Worm (Caenorhabditis elegans) whole organism, L2 larva: ENCODE measurements around the gene F35B12.9.

Experiments
- aly-2 ChIP-seq: fragments of 150-350 bp; optimal IDR thresholded peaks from 2 replicates; lab custom pipeline; 2014; ENCODE audit warnings: missing biosample characterization, missing genetic modification characterization
- blmp-1 ChIP-seq: sonication (generic microtip); optimal IDR thresholded peaks from 2 replicates; lab custom pipeline; 2017; ENCODE audit warnings: missing genetic modification characterization, mild to moderate bottlenecking, missing compliant biosample characterization, antibody characterized with exemption, moderate library complexity; ENCODE audit not compliant: insufficient read depth
- elt-1 ChIP-seq: fragments of 150-350 bp; optimal IDR thresholded peaks from 2 replicates; lab custom pipeline; 2014; ENCODE audit warnings: missing biosample characterization, missing genetic modification characterization
- lin-13 ChIP-seq: fragments of 150-350 bp; optimal IDR thresholded peaks from 2 replicates; lab custom pipeline; 2014; ENCODE audit warnings: missing biosample characterization, missing genetic modification reagents, missing genetic modification characterization
- nhr-10 ChIP-seq: sonication (generic microtip); optimal IDR thresholded peaks from 2 replicates; lab custom pipeline; 2017; ENCODE audit warnings: missing biosample characterization, missing genetic modification characterization
- snpc-4 ChIP-seq: fragments of 150-350 bp; optimal IDR thresholded peaks from 2 replicates; lab custom pipeline; 2014; ENCODE audit warnings: missing biosample characterization, missing genetic modification characterization
- unc-62 ChIP-seq: fragments of 150-350 bp; optimal IDR thresholded peaks from 2 replicates; lab custom pipeline; 2014; ENCODE audit warnings: missing biosample characterization, missing genetic modification reagents, missing genetic modification characterization
- ztf-1 ChIP-seq: fragments of 200-800 bp; sonication (Bioruptor generic); conservative IDR thresholded peaks from 2 replicates; pipeline ENCODE4 v1.3.6; 2022; ENCODE audit warnings: missing genetic modification characterization, missing compliant biosample characterization

DNA sequence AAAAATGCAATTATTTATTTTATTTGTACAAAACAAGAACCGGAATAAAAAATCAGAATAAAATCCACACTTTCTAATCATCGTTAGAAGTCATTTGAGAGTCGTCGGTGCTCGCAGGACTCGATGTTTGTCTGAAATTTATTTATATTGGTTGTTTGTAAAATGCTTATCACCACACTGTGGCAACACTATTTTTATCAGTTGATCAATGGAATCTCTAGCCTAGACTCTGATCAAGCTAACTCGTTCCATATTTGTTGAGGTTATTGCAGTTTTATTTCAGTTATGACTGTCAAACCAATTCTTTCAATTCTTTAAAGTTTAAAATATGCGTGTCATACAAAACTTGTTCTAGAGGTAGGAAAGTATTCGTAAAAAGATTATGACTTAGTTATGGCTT lies 3.5 kb downstream of the F35B12.9 start, which contains the start of gene dhs-20:
- TF ChIP-seq aly-2 (no peak), snpc-4 (tag; lab: Kevin White, UChicago) (no peak), unc-62 (GFP tag; lab: Kevin White, UChicago) (no peak), nhr-10 (tag; lab: Kevin White, UChicago) (no peak), lin-13 (GFP tag; lab: Kevin White, UChicago) (no peak), elt-1 (no peak), ztf-1 (no peak), blmp-1 (no peak)
